Fruit fly (Drosophila melanogaster) whole organism, embryonic: ENCODE measurements around the gene Atx-1.

Source experiments
- Atf-2 ChIP-seq: fragments of 200-800 bp; sonication (Bioruptor generic); optimal IDR thresholded peaks from 2 replicates; lab custom pipeline; 2016; ENCODE audit warnings: missing biosample characterization, missing genetic modification characterization
- Atf3 ChIP-seq: fragments of 200-800 bp; sonication (Bioruptor generic); optimal IDR thresholded peaks from 3 replicates; lab custom pipeline; 2016; ENCODE audit warnings: missing biosample characterization, missing genetic modification characterization
- Bteb2 ChIP-seq: fragments of 200-800 bp; sonication (Bioruptor generic); optimal IDR thresholded peaks from 2 replicates; lab custom pipeline; 2016; ENCODE audit warnings: missing biosample characterization, missing genetic modification characterization
- CG10959 ChIP-seq: fragments of 200-800 bp; sonication (Bioruptor generic); IDR thresholded peaks from 2 replicates; pipeline ENCODE4 v1.3.6; 2022; ENCODE audit warnings: missing biosample characterization, missing genetic modification characterization
- CG11723 ChIP-seq: fragments of 200-800 bp; sonication (Bioruptor generic); optimal IDR thresholded peaks from 2 replicates; lab custom pipeline; 2017; ENCODE audit warnings: missing biosample characterization, mild to moderate bottlenecking, missing genetic modification characterization
- CG12659 ChIP-seq: fragments of 200-800 bp; sonication (Bioruptor generic); optimal IDR thresholded peaks from 3 replicates; lab custom pipeline; 2017; ENCODE audit warnings: mild to moderate bottlenecking, missing biosample characterization, missing genetic modification reagents, missing genetic modification characterization
- CG13424 ChIP-seq: fragments of 200-800 bp; sonication (Bioruptor generic); optimal IDR thresholded peaks from 2 replicates; lab custom pipeline; 2019; ENCODE audit warnings: missing biosample characterization, mild to moderate bottlenecking, missing genetic modification characterization, moderate library complexity
- CG14441 ChIP-seq: fragments of 200-800 bp; sonication (Bioruptor generic); IDR thresholded peaks from 2 replicates; pipeline ENCODE4 v1.3.6; 2022; ENCODE audit warnings: missing biosample characterization, missing genetic modification characterization
- CG1647 ChIP-seq: fragments of 200-800 bp; sonication (Bioruptor generic); optimal IDR thresholded peaks from 3 replicates; lab custom pipeline; 2016; ENCODE audit warnings: missing biosample characterization, missing genetic modification characterization
- CG16813 ChIP-seq: fragments of 200-800 bp; sonication (Bioruptor generic); IDR thresholded peaks from 3 replicates; pipeline ENCODE4 v1.3.6; 2022; ENCODE audit warnings: missing biosample characterization, missing genetic modification characterization; ENCODE audit not compliant: partially characterized antibody
- CG17328 ChIP-seq: fragments of 200-800 bp; sonication (Bioruptor generic); IDR thresholded peaks from 2 replicates; pipeline ENCODE4 v1.3.6; 2022; ENCODE audit warnings: missing biosample characterization, missing genetic modification characterization
- CG17361 ChIP-seq: fragments of 200-800 bp; sonication (Bioruptor generic); IDR thresholded peaks from 3 replicates; pipeline ENCODE4 v1.3.6; 2022; ENCODE audit warnings: missing biosample characterization, missing genetic modification characterization
- CG18764 ChIP-seq: fragments of 200-800 bp; sonication (Bioruptor generic); optimal IDR thresholded peaks from 3 replicates; lab custom pipeline; 2016; ENCODE audit warnings: missing biosample characterization, missing genetic modification characterization
- CG2678 ChIP-seq: fragments of 200-800 bp; sonication (Bioruptor generic); optimal IDR thresholded peaks from 3 replicates; lab custom pipeline; 2019; ENCODE audit warnings: missing biosample characterization, mild to moderate bottlenecking, missing genetic modification characterization, moderate library complexity
- CG3163 ChIP-seq: fragments of 200-800 bp; sonication (Bioruptor generic); optimal IDR thresholded peaks from 3 replicates; lab custom pipeline; 2016; ENCODE audit warnings: missing biosample characterization, missing genetic modification characterization
- CG32767 ChIP-seq: fragments of 200-800 bp; sonication (Bioruptor generic); IDR thresholded peaks from 2 replicates; pipeline ENCODE4 v1.3.6; 2022; ENCODE audit warnings: missing biosample characterization, missing genetic modification characterization
- CG33557 ChIP-seq: fragments of 200-800 bp; sonication (Bioruptor generic); optimal IDR thresholded peaks from 2 replicates; lab custom pipeline; 2019; ENCODE audit warnings: missing biosample characterization, mild to moderate bottlenecking, missing genetic modification characterization, moderate library complexity
- CG3838 ChIP-seq: fragments of 200-800 bp; sonication (Bioruptor generic); optimal IDR thresholded peaks from 3 replicates; lab custom pipeline; 2016; ENCODE audit warnings: missing biosample characterization, missing genetic modification characterization
- CG3847 ChIP-seq: fragments of 200-800 bp; sonication (Bioruptor generic); IDR thresholded peaks from 2 replicates; pipeline ENCODE4 v1.3.6; 2022; ENCODE audit warnings: missing biosample characterization, missing genetic modification characterization
- CG4854 ChIP-seq: fragments of 200-800 bp; sonication (Bioruptor generic); optimal IDR thresholded peaks from 2 replicates; lab custom pipeline; 2016; ENCODE audit warnings: missing biosample characterization, missing genetic modification characterization, inconsistent platforms
- CG6272 ChIP-seq: fragments of 200-800 bp; sonication (Bioruptor generic); IDR thresholded peaks from 2 replicates; pipeline ENCODE4 v1.3.6; 2022; ENCODE audit warnings: missing biosample characterization, missing genetic modification characterization
- CG6765 ChIP-seq: fragments of 200-800 bp; sonication (Bioruptor generic); optimal IDR thresholded peaks from 3 replicates; lab custom pipeline; 2017; ENCODE audit warnings: missing biosample characterization, mild to moderate bottlenecking, missing genetic modification characterization
- CG7786 ChIP-seq: fragments of 200-800 bp; sonication (Bioruptor generic); optimal IDR thresholded peaks from 2 replicates; lab custom pipeline; 2016; ENCODE audit warnings: missing biosample characterization, missing genetic modification characterization
- CG8478 ChIP-seq: fragments of >200 bp; optimal IDR thresholded peaks from 2 replicates; lab custom pipeline; 2018
- CG8924 ChIP-seq: fragments of 200-800 bp; optimal IDR thresholded peaks from 3 replicates; lab custom pipeline; 2019; ENCODE audit warnings: missing biosample characterization, mild to moderate bottlenecking, missing genetic modification characterization, moderate library complexity
- Dek ChIP-seq: fragments of 200-800 bp; sonication (Bioruptor generic); optimal IDR thresholded peaks from 3 replicates; lab custom pipeline; 2019; ENCODE audit warnings: missing biosample characterization, mild to moderate bottlenecking, missing genetic modification characterization, moderate library complexity
- Gug ChIP-seq: fragments of 200-800 bp; sonication (Bioruptor generic); IDR thresholded peaks from 4 replicates; pipeline ENCODE4 v1.3.6; 2022; ENCODE audit warnings: missing biosample characterization, missing genetic modification characterization
- HHEX ChIP-seq: fragments of 200-800 bp; sonication (Bioruptor generic); optimal IDR thresholded peaks from 3 replicates; lab custom pipeline; 2017; ENCODE audit warnings: missing biosample characterization, mild to moderate bottlenecking, missing genetic modification characterization, missing genetic modification reagents
- Max ChIP-seq: fragments of 200-800 bp; sonication (Bioruptor generic); optimal IDR thresholded peaks from 2 replicates; lab custom pipeline; 2016; ENCODE audit warnings: missing biosample characterization, mild to moderate bottlenecking, missing genetic modification characterization
- NC2β ChIP-seq: fragments of 200-800 bp; sonication (Bioruptor generic); optimal IDR thresholded peaks from 2 replicates; lab custom pipeline; 2016; ENCODE audit warnings: missing biosample characterization, missing genetic modification characterization
- Oaz ChIP-seq: fragments of 200-800 bp; sonication (Bioruptor generic); IDR thresholded peaks from 2 replicates; pipeline ENCODE4 v1.3.6; 2022; ENCODE audit warnings: missing biosample characterization, missing genetic modification characterization
- Rx ChIP-seq: fragments of 200-800 bp; sonication (Bioruptor generic); IDR thresholded peaks from 2 replicates; pipeline ENCODE4 v1.3.6; 2022; ENCODE audit warnings: missing biosample characterization, missing genetic modification characterization
- Spps ChIP-seq: fragments of 200-800 bp; sonication (Bioruptor generic); optimal IDR thresholded peaks from 2 replicates; lab custom pipeline; 2018; ENCODE audit warnings: missing biosample characterization, mild to moderate bottlenecking, missing genetic modification characterization
- Taf1 ChIP-seq: fragments of 200-800 bp; sonication (Bioruptor generic); IDR thresholded peaks from 2 replicates; pipeline ENCODE4 v1.3.6; 2022; ENCODE audit warnings: missing biosample characterization, missing genetic modification characterization
- Usf ChIP-seq: fragments of 200-800 bp; sonication (Bioruptor generic); optimal IDR thresholded peaks from 2 replicates; lab custom pipeline; 2017; ENCODE audit warnings: missing genotype, missing biosample characterization, missing genetic modification characterization
- ash1 ChIP-seq: fragments of 200-800 bp; sonication (Bioruptor generic); optimal IDR thresholded peaks from 2 replicates; lab custom pipeline; 2018; ENCODE audit warnings: missing biosample characterization, mild to moderate bottlenecking, missing genetic modification characterization
- bigmax ChIP-seq: fragments of 200-800 bp; sonication (Bioruptor generic); optimal IDR thresholded peaks from 2 replicates; lab custom pipeline; 2018; ENCODE audit warnings: missing biosample characterization, mild to moderate bottlenecking, missing genetic modification characterization
- caup ChIP-seq: fragments of 200-800 bp; sonication (Bioruptor generic); optimal IDR thresholded peaks from 3 replicates; lab custom pipeline; 2017; ENCODE audit warnings: missing biosample characterization, mild to moderate bottlenecking, missing genetic modification characterization, moderate library complexity; ENCODE audit not compliant: severe bottlenecking
- cwo ChIP-seq: fragments of 200-800 bp; sonication (Bioruptor generic); optimal IDR thresholded peaks from 3 replicates; lab custom pipeline; 2017; ENCODE audit warnings: missing biosample characterization, missing genetic modification characterization, mild to moderate bottlenecking, moderate library complexity, missing genetic modification reagents
- hb ChIP-seq: fragments of 200-800 bp; sonication (Bioruptor generic); IDR thresholded peaks from 3 replicates; pipeline ENCODE4 v1.3.6; 2022; ENCODE audit warnings: missing biosample characterization, missing genetic modification characterization; ENCODE audit not compliant: partially characterized antibody
- jigr1 ChIP-seq: fragments of 200-800 bp; sonication (Bioruptor generic); IDR thresholded peaks from 3 replicates; pipeline ENCODE4 v1.3.6; 2022; ENCODE audit warnings: missing biosample characterization, missing genetic modification characterization
- kah ChIP-seq: fragments of 200-800 bp; sonication (Bioruptor generic); optimal IDR thresholded peaks from 2 replicates; lab custom pipeline; 2018; ENCODE audit warnings: missing biosample characterization, mild to moderate bottlenecking, missing genetic modification characterization
- ken ChIP-seq: fragments of 200-800 bp; sonication (Bioruptor generic); IDR thresholded peaks from 3 replicates; pipeline ENCODE4 v1.3.6; 2022; ENCODE audit warnings: missing biosample characterization, missing genetic modification characterization
- kni ChIP-seq: fragments of 200-800 bp; sonication (Bioruptor generic); optimal IDR thresholded peaks from 3 replicates; lab custom pipeline; 2017; ENCODE audit warnings: mild to moderate bottlenecking, missing biosample characterization, missing genetic modification reagents, missing genetic modification characterization
- lov ChIP-seq, 2 experiments: fragments of 200-800 bp in 1 of 2; fragments of >200 bp in 1 of 2; sonication (Bioruptor generic) in 1 of 2; IDR thresholded peaks in 1 of 2; optimal IDR thresholded peaks in 1 of 2; 2 replicates in 1 of 2; 3 replicates in 1 of 2; pipeline versions ENCODE4 v1.3.6 to Lab custom; 2017 to 2022; ENCODE audit warnings: missing biosample characterization in 1 of 2, missing genetic modification characterization in 1 of 2
- sd ChIP-seq: fragments of 200-800 bp; sonication (Bioruptor generic); optimal IDR thresholded peaks from 3 replicates; lab custom pipeline; 2018; ENCODE audit warnings: missing biosample characterization, mild to moderate bottlenecking, missing genetic modification characterization, moderate library complexity
- sob ChIP-seq: fragments of 200-800 bp; sonication (Bioruptor generic); IDR thresholded peaks from 2 replicates; pipeline ENCODE4 v1.3.6; 2022; ENCODE audit warnings: missing biosample characterization, missing genetic modification characterization
- stwl ChIP-seq: fragments of 200-800 bp; sonication (Bioruptor generic); optimal IDR thresholded peaks from 3 replicates; lab custom pipeline; 2018; ENCODE audit warnings: missing biosample characterization, mild to moderate bottlenecking, missing genetic modification characterization, moderate library complexity
- vnd ChIP-seq: fragments of 200-800 bp; sonication (Bioruptor generic); IDR thresholded peaks from 3 replicates; pipeline ENCODE4 v1.3.6; 2022; ENCODE audit warnings: missing biosample characterization, missing genetic modification characterization; ENCODE audit not compliant: partially characterized antibody
- wek ChIP-seq: fragments of 200-800 bp; sonication (Bioruptor generic); optimal IDR thresholded peaks from 3 replicates; lab custom pipeline; 2018; ENCODE audit warnings: missing biosample characterization, mild to moderate bottlenecking, missing genetic modification characterization, moderate library complexity

Gene Atx-1

dm6 chrX:6795987-6796691 lies 26.9 kb upstream of the Atx-1 start (continued):
- peak; percentile 2 for TF ChIP-seq CG13424 (tag; lab: Kevin White, UChicago)
- no peak for TF ChIP-seq hb (GFP tag; lab: Robert Waterston, UW)
- TF ChIP-seq CG11723 (GFP tag; lab: Kevin White, UChicago) = no peak
- peak; percentile 62; the same call in 1 of the 3 replicates for TF ChIP-seq CG17361
- no peak for TF ChIP-seq Usf
- TF ChIP-seq CG7786 (GFP tag; lab: Kevin White, UChicago) = no peak
- no peak for TF ChIP-seq CG33557 (GFP tag; lab: Kevin White, UChicago)
- peak; percentile 24 for TF ChIP-seq Atf3 (GFP tag; lab: Kevin White, UChicago)
- TF ChIP-seq CG1647 (GFP tag; lab: Kevin White, UChicago) = no peak
- no peak for TF ChIP-seq CG3163 (GFP tag; lab: Kevin White, UChicago)
- no peak for TF ChIP-seq lov (optimal IDR thresholded peaks at IDR 0.05; lab: Kevin White, UChicago)
- TF ChIP-seq lov (GFP tag; IDR thresholded peaks at IDR 0.05; lab: Robert Waterston, UW) = no peak
- no peak for TF ChIP-seq CG16813 (GFP tag; lab: Robert Waterston, UW)
- TF ChIP-seq CG32767 (GFP tag; lab: Robert Waterston, UW) = no peak
- TF ChIP-seq CG14441 = no peak
- TF ChIP-seq Dek (tag; lab: Kevin White, UChicago) = no peak
- no peak for TF ChIP-seq vnd (GFP tag; lab: Robert Waterston, UW)
- peak; percentile 1 for TF ChIP-seq caup (GFP tag; lab: Kevin White, UChicago)
- TF ChIP-seq cwo (GFP tag; lab: Kevin White, UChicago) = peak; percentile 21
- TF ChIP-seq CG10959 = no peak
- no peak for TF ChIP-seq CG4854 (GFP tag; lab: Kevin White, UChicago)
- no peak for TF ChIP-seq CG3847 (GFP tag; lab: Robert Waterston, UW)
- no peak for TF ChIP-seq Bteb2
- no peak for TF ChIP-seq Rx
- no peak for TF ChIP-seq ash1 (GFP tag; lab: Kevin White, UChicago)
- no peak for TF ChIP-seq CG17328 (GFP tag; lab: Robert Waterston, UW)
- TF ChIP-seq HHEX (GFP tag; lab: Kevin White, UChicago) = no peak
- TF ChIP-seq CG2678 (tag; lab: Kevin White, UChicago) = peak; percentile 48
- TF ChIP-seq jigr1 (GFP tag; lab: Robert Waterston, UW) = no peak
- TF ChIP-seq CG18764 (GFP tag; lab: Kevin White, UChicago) = no peak
- TF ChIP-seq bigmax (GFP tag; lab: Kevin White, UChicago) = no peak
- no peak for TF ChIP-seq Atf-2 (GFP tag; lab: Kevin White, UChicago)
- TF ChIP-seq sd (tag; lab: Kevin White, UChicago) = no peak
- no peak for TF ChIP-seq CG3838 (GFP tag; lab: Kevin White, UChicago)
- no peak for TF ChIP-seq CG12659 (GFP tag; lab: Kevin White, UChicago)
- TF ChIP-seq wek (GFP tag; lab: Kevin White, UChicago) = no peak
- peak; percentile 3 for TF ChIP-seq kni (GFP tag; lab: Kevin White, UChicago)
- no peak for TF ChIP-seq CG6272 (GFP tag; lab: Robert Waterston, UW)
- no peak for TF ChIP-seq Taf1 (GFP tag; lab: Robert Waterston, UW)
- TF ChIP-seq ken (GFP tag; lab: Robert Waterston, UW) = no peak
- no peak for TF ChIP-seq kah (GFP tag; lab: Kevin White, UChicago)
- TF ChIP-seq CG8924 (tag; lab: Kevin White, UChicago) = peak; percentile 18
- no peak for TF ChIP-seq Spps (tag; lab: Kevin White, UChicago)
- no peak for TF ChIP-seq stwl (tag; lab: Kevin White, UChicago)
- TF ChIP-seq sob = 0 out of 2 replicates have a peak, but pooled peaks have one; percentile 47
- TF ChIP-seq Max (GFP tag; lab: Kevin White, UChicago) = no peak
- no peak for TF ChIP-seq Oaz (GFP tag; lab: Robert Waterston, UW)
- TF ChIP-seq Gug (GFP tag; lab: Robert Waterston, UW) = no peak; the same call in 3 of the 4 replicates
- no peak for TF ChIP-seq CG8478
- TF ChIP-seq NC2β (GFP tag; lab: Kevin White, UChicago) = no peak
- TF ChIP-seq CG6765 (GFP tag; lab: Kevin White, UChicago) = no peak
